Fruit fly (Drosophila melanogaster) whole organism, adult: ENCODE measurements around the gene CG1896.
A peak's percentile ranks its signal among the peaks of the same experiment; 100 is the strongest.

Experiments
- CG11617 ChIP-seq: fragments of 200-800 bp; sonication (Bioruptor generic); optimal IDR thresholded peaks from 2 replicates; lab custom pipeline; 2017; ENCODE audit warnings: mild to moderate bottlenecking, missing biosample characterization, missing genetic modification reagents, missing genetic modification characterization
- CG12768 ChIP-seq: fragments of 200-800 bp; sonication (Bioruptor generic); optimal IDR thresholded peaks from 2 replicates; lab custom pipeline; 2017; ENCODE audit warnings: missing biosample characterization, missing genetic modification characterization, mild to moderate bottlenecking, moderate library complexity, missing genetic modification reagents
- CG14711 ChIP-seq: fragments of 200-800 bp; sonication (Bioruptor generic); optimal IDR thresholded peaks from 2 replicates; lab custom pipeline; 2018; ENCODE audit warnings: missing biosample characterization, mild to moderate bottlenecking, missing genetic modification characterization, moderate library complexity
- CG1620 ChIP-seq: fragments of 200-800 bp; sonication (Bioruptor generic); optimal IDR thresholded peaks from 2 replicates; lab custom pipeline; 2016; ENCODE audit warnings: missing biosample characterization, missing genetic modification characterization
- CG33017 ChIP-seq: fragments of 200-800 bp; sonication (Bioruptor generic); optimal IDR thresholded peaks from 2 replicates; lab custom pipeline; 2018; ENCODE audit warnings: missing biosample characterization, mild to moderate bottlenecking, missing genetic modification characterization, moderate library complexity
- CG5204 ChIP-seq: fragments of 200-800 bp; sonication (Bioruptor generic); optimal IDR thresholded peaks from 2 replicates; lab custom pipeline; 2016; ENCODE audit warnings: missing biosample characterization, missing genetic modification characterization
- CG7045 ChIP-seq: fragments of 200-800 bp; sonication (Bioruptor generic); optimal IDR thresholded peaks from 2 replicates; lab custom pipeline; 2017; ENCODE audit warnings: missing biosample characterization, mild to moderate bottlenecking, missing genetic modification characterization
- CG7101 ChIP-seq: fragments of 200-800 bp; sonication (Bioruptor generic); optimal IDR thresholded peaks from 2 replicates; lab custom pipeline; 2018; ENCODE audit warnings: missing biosample characterization, mild to moderate bottlenecking, missing genetic modification characterization, moderate library complexity
- Clk ChIP-seq: fragments of 200-800 bp; sonication (Bioruptor generic); optimal IDR thresholded peaks from 2 replicates; lab custom pipeline; 2017; ENCODE audit warnings: missing biosample characterization, missing genetic modification characterization
- Crg-1 ChIP-seq: fragments of 200-800 bp; sonication (Bioruptor generic); optimal IDR thresholded peaks from 2 replicates; lab custom pipeline; 2016; ENCODE audit warnings: missing biosample characterization, missing genetic modification characterization
- Hr96 ChIP-seq: fragments of 200-800 bp; sonication (Bioruptor generic); optimal IDR thresholded peaks from 2 replicates; lab custom pipeline; 2016; ENCODE audit warnings: missing biosample characterization, missing genetic modification characterization
- Mnt ChIP-seq: fragments of 200-800 bp; sonication (Bioruptor generic); optimal IDR thresholded peaks from 2 replicates; lab custom pipeline; 2016; ENCODE audit warnings: missing biosample characterization, mild to moderate bottlenecking, missing genetic modification characterization
- bab1 ChIP-seq: fragments of 200-800 bp; sonication (Bioruptor generic); optimal IDR thresholded peaks from 3 replicates; lab custom pipeline; 2019; ENCODE audit warnings: missing biosample characterization, mild to moderate bottlenecking, missing genetic modification characterization, moderate library complexity
- cic ChIP-seq: fragments of 200-800 bp; sonication (Bioruptor generic); optimal IDR thresholded peaks from 2 replicates; lab custom pipeline; 2017; ENCODE audit warnings: missing biosample characterization, mild to moderate bottlenecking, missing genetic modification characterization, moderate library complexity
- cnc ChIP-seq, 2 experiments: fragments of >200 bp; optimal IDR thresholded peaks; 2 replicates each; lab custom pipeline; 2017
- kay ChIP-seq: fragments of 200-800 bp; sonication (Bioruptor generic); peaks from one replicate; lab custom pipeline; 2016; ENCODE audit warnings: missing biosample characterization, missing genetic modification characterization, borderline replicate concordance
- ovo ChIP-seq: fragments of 200-800 bp; sonication (Bioruptor generic); optimal IDR thresholded peaks from 2 replicates; lab custom pipeline; 2016; ENCODE audit warnings: missing biosample characterization, missing genetic modification characterization
- pad ChIP-seq: fragments of 200-800 bp; sonication (Bioruptor generic); optimal IDR thresholded peaks from 3 replicates; lab custom pipeline; 2017; ENCODE audit warnings: missing biosample characterization, missing genetic modification characterization, mild to moderate bottlenecking, moderate library complexity, missing genetic modification reagents
- tj ChIP-seq: fragments of 200-800 bp; sonication (Bioruptor generic); optimal IDR thresholded peaks from 3 replicates; lab custom pipeline; 2017; ENCODE audit warnings: missing biosample characterization, mild to moderate bottlenecking, missing genetic modification characterization, moderate library complexity
- toe ChIP-seq: fragments of 200-800 bp; sonication (Bioruptor generic); optimal IDR thresholded peaks from 2 replicates; lab custom pipeline; 2016; ENCODE audit warnings: missing biosample characterization, missing genetic modification characterization

Gene CG1896

dm6 chr3R:31748093-31748996 lies 4.3 kb downstream of the CG1896 start:
- peak; percentile 5 for TF ChIP-seq CG7101
- TF ChIP-seq Hr96: peak; percentile 49
- TF ChIP-seq Mnt (GFP tag; lab: Kevin White, UChicago): peak; percentile 99
- peak; percentile 28 for TF ChIP-seq CG12768 (GFP tag; lab: Kevin White, UChicago)
- peak; percentile 40 for TF ChIP-seq tj (GFP tag; lab: Kevin White, UChicago)
- no peak for TF ChIP-seq kay (GFP tag; lab: Kevin White, UChicago)
- no peak for TF ChIP-seq CG7045 (GFP tag; lab: Kevin White, UChicago)
- no peak for TF ChIP-seq cnc (optimal IDR thresholded peaks at IDR 0.05; lab: Kevin White, UChicago)
- peak; percentile 60 for TF ChIP-seq pad
- TF ChIP-seq CG11617 (GFP tag; lab: Kevin White, UChicago): peak; percentile 69
- peak; percentile 28 for TF ChIP-seq ovo (GFP tag; lab: Kevin White, UChicago)
- TF ChIP-seq cic (GFP tag; lab: Kevin White, UChicago): peak; percentile 93
- TF ChIP-seq bab1: peak; percentile 16

- no peak for TF ChIP-seq cnc (optimal IDR thresholded peaks at IDR 0.05; lab: Kevin White, UChicago)
- TF ChIP-seq CG1620: no peak
- TF ChIP-seq CG5204 (GFP tag; lab: Kevin White, UChicago): no peak
- TF ChIP-seq Crg-1 (GFP tag; lab: Kevin White, UChicago): no peak
- TF ChIP-seq Mnt (GFP tag; lab: Kevin White, UChicago): no peak
- no peak for TF ChIP-seq Hr96
- no peak for TF ChIP-seq CG7045 (GFP tag; lab: Kevin White, UChicago)
- no peak for TF ChIP-seq CG7101
- TF ChIP-seq CG14711 (tag; lab: Kevin White, UChicago): no peak
- no peak for TF ChIP-seq cic (GFP tag; lab: Kevin White, UChicago)
- TF ChIP-seq kay (GFP tag; lab: Kevin White, UChicago): no peak
- no peak for TF ChIP-seq ovo (GFP tag; lab: Kevin White, UChicago)
- no peak for TF ChIP-seq CG12768 (GFP tag; lab: Kevin White, UChicago)
- TF ChIP-seq CG33017: no peak
- no peak for TF ChIP-seq tj (GFP tag; lab: Kevin White, UChicago)
- no peak for TF ChIP-seq toe
These were observed 10.5 kb downstream of the CG1896 start, which contains the start of gene salt for dm6 chr3R:31754605-31755004. salt (minus strand) TSS chr3R:31754705.

dm6 chr3R:31758587-31759167 lies 14.6 kb downstream of the CG1896 start, which contains the start of gene CG2187:
CG2187 (minus strand) TSS chr3R:31758637.
- TF ChIP-seq kay (GFP tag; lab: Kevin White, UChicago) (peak; percentile 17), tj (GFP tag; lab: Kevin White, UChicago) (no peak)

dm6 chr3R:31761529-31762009 lies 17.5 kb downstream of the CG1896 start, which contains the start of gene Smvt:
Smvt (minus strand) TSS chr3R:31761579.
- peak; percentile 83 for TF ChIP-seq cic (GFP tag; lab: Kevin White, UChicago)
- no peak for TF ChIP-seq toe
- peak in 1 of 2 experiments; percentile 13 for TF ChIP-seq cnc (optimal IDR thresholded peaks at IDR 0.05; lab: Kevin White, UChicago)

dm6 chr3R:31762672-31763071 lies 18.6 kb downstream of the CG1896 start:
- TF ChIP-seq toe (no peak), CG12768 (GFP tag; lab: Kevin White, UChicago) (no peak), CG33017 (no peak)

dm6 chr3R:31764672-31765071 lies 20.6 kb downstream of the CG1896 start, which contains the start of gene CG2150:
CG2150 (minus strand) TSS chr3R:31764772.
- TF ChIP-seq bab1 (no peak), CG11617 (GFP tag; lab: Kevin White, UChicago) (no peak), pad (no peak), ovo (GFP tag; lab: Kevin White, UChicago) (no peak)

dm6 chr3R:31765145-31765544 lies 21.1 kb downstream of the CG1896 start:
- TF ChIP-seq Clk (GFP tag; lab: Kevin White, UChicago) (no peak), CG7101 (no peak), cnc (optimal IDR thresholded peaks at IDR 0.05; lab: Kevin White, UChicago) (no peak), Mnt (GFP tag; lab: Kevin White, UChicago) (no peak), CG14711 (tag; lab: Kevin White, UChicago) (no peak)
